Worm (Caenorhabditis elegans) whole organism, L2 larva: ENCODE measurements around the gene Y110A2AL.2.

Experiments used
- ama-1 ChIP-seq: fragments of 150-350 bp; optimal IDR thresholded peaks from 2 replicates; lab custom pipeline; 2018; ENCODE audit warnings: inconsistent platforms
- ceh-82 ChIP-seq: fragments of 150-350 bp; optimal IDR thresholded peaks from 2 replicates; lab custom pipeline; 2014; ENCODE audit warnings: missing biosample characterization, missing genetic modification characterization
- egl-27 ChIP-seq: sonication (generic microtip); optimal IDR thresholded peaks from 3 replicates; lab custom pipeline; 2017; ENCODE audit warnings: missing biosample characterization, missing genetic modification reagents, missing genetic modification characterization
- elt-1 ChIP-seq: fragments of 150-350 bp; optimal IDR thresholded peaks from 2 replicates; lab custom pipeline; 2014; ENCODE audit warnings: missing biosample characterization, missing genetic modification characterization
- fos-1 ChIP-seq: fragments of 150-350 bp; optimal IDR thresholded peaks from 2 replicates; lab custom pipeline; 2014; ENCODE audit warnings: missing biosample characterization, missing genetic modification characterization
- mdl-1 ChIP-seq, 2 experiments: fragments of 150-350 bp in 1 of 2; sonication (generic microtip) in 1 of 2; optimal IDR thresholded peaks; 2 replicates each; lab custom pipeline; 2017; ENCODE audit warnings: missing biosample characterization in 2 of 2, missing genetic modification characterization in 2 of 2
- nhr-11 ChIP-seq: fragments of 150-350 bp; optimal IDR thresholded peaks from 2 replicates; lab custom pipeline; 2014; ENCODE audit warnings: missing biosample characterization, missing genetic modification characterization
- snpc-4 ChIP-seq: fragments of 150-350 bp; optimal IDR thresholded peaks from 2 replicates; lab custom pipeline; 2014; ENCODE audit warnings: missing biosample characterization, missing genetic modification characterization
- unc-62 ChIP-seq: fragments of 150-350 bp; optimal IDR thresholded peaks from 2 replicates; lab custom pipeline; 2014; ENCODE audit warnings: missing biosample characterization, missing genetic modification reagents, missing genetic modification characterization

DNA sequence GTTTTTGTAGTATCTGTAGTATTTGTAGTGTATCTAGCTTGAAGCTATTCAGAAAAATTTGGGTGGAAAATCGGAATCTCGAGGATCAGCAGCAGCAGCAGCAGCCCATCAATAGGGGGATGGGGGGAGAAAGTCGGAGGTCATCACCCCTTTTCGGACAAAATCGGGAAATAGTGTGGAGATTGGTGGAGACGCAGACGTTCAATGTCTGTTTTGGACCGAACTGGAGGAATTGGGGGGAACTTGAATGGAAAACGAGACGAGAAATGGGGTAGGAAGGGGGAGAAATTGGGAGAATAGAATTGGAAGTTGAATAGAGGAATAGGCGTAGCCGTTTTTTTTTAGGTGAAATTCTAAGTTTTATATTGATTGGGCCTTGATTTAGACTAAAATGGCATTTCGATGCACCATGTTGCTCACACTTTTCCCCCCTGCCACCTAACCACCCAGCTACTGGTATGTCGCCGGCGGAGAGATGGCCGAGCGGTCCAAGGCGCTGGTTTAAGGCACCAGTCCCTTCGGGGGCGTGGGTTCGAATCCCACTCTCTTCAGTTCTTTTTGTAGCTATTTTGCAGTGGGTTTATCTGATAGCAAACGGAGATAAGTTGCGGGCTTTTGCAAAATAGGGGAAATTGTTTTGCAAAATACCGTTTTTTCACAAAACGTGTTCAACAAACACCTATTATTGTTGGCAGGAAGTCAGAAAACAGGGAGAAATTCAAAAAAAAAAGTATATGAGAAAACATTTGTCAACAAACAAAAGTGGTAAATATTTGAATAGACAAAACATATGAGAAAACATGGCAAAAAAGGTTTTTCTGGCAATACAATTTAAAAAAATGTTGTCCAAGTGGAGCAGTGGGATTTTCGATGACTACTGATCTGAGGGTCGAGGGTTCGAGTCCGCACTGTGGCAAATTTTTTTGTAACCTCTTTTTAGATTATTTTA lies 7.7 kb upstream of the Y110A2AL.2 start:
- TF ChIP-seq mdl-1 (tag; optimal IDR thresholded peaks at IDR 0.05; lab: Kevin White, UChicago): no peak
- TF ChIP-seq nhr-11 (tag; lab: Kevin White, UChicago): no peak
- no peak for TF ChIP-seq snpc-4 (tag; lab: Kevin White, UChicago)
- TF ChIP-seq egl-27 (tag; lab: Kevin White, UChicago): no peak
- no peak for TF ChIP-seq unc-62 (GFP tag; lab: Kevin White, UChicago)
- TF ChIP-seq ama-1 (lab: Kevin White, UChicago): no peak
- TF ChIP-seq elt-1 (tag; lab: Kevin White, UChicago): no peak
- TF ChIP-seq fos-1 (tag; lab: Kevin White, UChicago): no peak
- TF ChIP-seq ceh-82 (tag; lab: Kevin White, UChicago): no peak
